Worm (Caenorhabditis elegans) whole organism, L3 larva: ENCODE measurements around the gene dpff-1.

Source experiments
- R02D3.7 ChIP-seq: fragments of 150-350 bp; optimal IDR thresholded peaks from 2 replicates; lab custom pipeline; 2014; ENCODE audit warnings: missing biosample characterization, missing genetic modification characterization
- ZK546.5 ChIP-seq: sonication (generic microtip); optimal IDR thresholded peaks from 2 replicates; lab custom pipeline; 2017; ENCODE audit warnings: missing biosample characterization, missing genetic modification characterization
- aly-2 ChIP-seq: fragments of 150-350 bp; optimal IDR thresholded peaks from 2 replicates; lab custom pipeline; 2014; ENCODE audit warnings: missing biosample characterization, missing genetic modification characterization
- ama-1 ChIP-seq: fragments of 150-350 bp; optimal IDR thresholded peaks from 2 replicates; lab custom pipeline; 2018
- ceh-28 ChIP-seq: fragments of 150-350 bp; optimal IDR thresholded peaks from 2 replicates; lab custom pipeline; 2014; ENCODE audit warnings: missing biosample characterization, missing genetic modification reagents, missing genetic modification characterization
- ceh-82 ChIP-seq: fragments of 150-350 bp; optimal IDR thresholded peaks from 2 replicates; lab custom pipeline; 2014; ENCODE audit warnings: missing biosample characterization, missing genetic modification characterization
- ceh-9 ChIP-seq: sonication (generic microtip); optimal IDR thresholded peaks from 2 replicates; lab custom pipeline; 2018; ENCODE audit warnings: missing biosample characterization, missing genetic modification characterization
- egl-27 ChIP-seq: sonication (generic microtip); optimal IDR thresholded peaks from 4 replicates; lab custom pipeline; 2017; ENCODE audit warnings: missing biosample characterization, missing genetic modification reagents, missing genetic modification characterization
- egl-5 ChIP-seq: fragments of 150-350 bp; optimal IDR thresholded peaks from 2 replicates; lab custom pipeline; 2017; ENCODE audit warnings: missing biosample characterization, missing genetic modification reagents, missing genetic modification characterization, inconsistent platforms
- elt-2 ChIP-seq: sonication (generic microtip); optimal IDR thresholded peaks from 2 replicates; lab custom pipeline; 2016; ENCODE audit warnings: missing genetic modification reagents, mild to moderate bottlenecking, missing genetic modification characterization, missing compliant biosample characterization
- fkh-10 ChIP-seq: sonication (generic microtip); optimal IDR thresholded peaks from 2 replicates; lab custom pipeline; 2017; ENCODE audit warnings: missing biosample characterization, missing genetic modification reagents, missing genetic modification characterization
- fkh-2 ChIP-seq: fragments of 150-350 bp; optimal IDR thresholded peaks from 2 replicates; lab custom pipeline; 2014; ENCODE audit warnings: missing biosample characterization, missing genetic modification reagents, missing genetic modification characterization
- hmg-11 ChIP-seq: sonication (generic microtip); optimal IDR thresholded peaks from 2 replicates; lab custom pipeline; 2016; ENCODE audit warnings: missing genetic modification characterization, missing compliant biosample characterization
- jun-1 ChIP-seq: fragments of 150-350 bp; optimal IDR thresholded peaks from 2 replicates; lab custom pipeline; 2014; ENCODE audit warnings: missing biosample characterization, missing genetic modification reagents, missing genetic modification characterization
- lin-15B ChIP-seq: fragments of 150-350 bp; optimal IDR thresholded peaks from 2 replicates; lab custom pipeline; 2014; ENCODE audit warnings: missing biosample characterization, missing genetic modification characterization
- lin-39 ChIP-seq: fragments of 150-350 bp; optimal IDR thresholded peaks from 2 replicates; lab custom pipeline; 2018; ENCODE audit warnings: missing biosample characterization, missing genetic modification reagents, missing genetic modification characterization
- lsy-12 ChIP-seq: sonication (generic microtip); optimal IDR thresholded peaks from 2 replicates; lab custom pipeline; 2016; ENCODE audit warnings: mild to moderate bottlenecking, missing genetic modification characterization, missing compliant biosample characterization
- mdl-1 ChIP-seq: fragments of 150-350 bp; optimal IDR thresholded peaks from 2 replicates; lab custom pipeline; 2014; ENCODE audit warnings: missing biosample characterization, missing genetic modification characterization
- mml-1 ChIP-seq: fragments of 150-350 bp; sonication (generic microtip); optimal IDR thresholded peaks from 3 replicates; lab custom pipeline; 2014; ENCODE audit warnings: missing biosample characterization, missing genetic modification characterization
- nfya-1 ChIP-seq: sonication (generic microtip); optimal IDR thresholded peaks from 2 replicates; lab custom pipeline; 2017; ENCODE audit warnings: missing genetic modification characterization, mild to moderate bottlenecking, missing compliant biosample characterization, antibody characterized with exemption, moderate library complexity; ENCODE audit not compliant: insufficient read depth
- nhr-11 ChIP-seq: fragments of 150-350 bp; optimal IDR thresholded peaks from 2 replicates; lab custom pipeline; 2014; ENCODE audit warnings: missing biosample characterization, missing genetic modification characterization
- nhr-12 ChIP-seq: fragments of 150-350 bp; optimal IDR thresholded peaks from 2 replicates; lab custom pipeline; 2014; ENCODE audit warnings: missing biosample characterization, missing genetic modification characterization
- nhr-23 ChIP-seq: fragments of 150-350 bp; optimal IDR thresholded peaks from 2 replicates; lab custom pipeline; 2014; ENCODE audit warnings: missing biosample characterization, missing genetic modification reagents, missing genetic modification characterization
- nhr-237 ChIP-seq: fragments of 150-350 bp; optimal IDR thresholded peaks from 2 replicates; lab custom pipeline; 2014; ENCODE audit warnings: missing biosample characterization, missing genetic modification characterization
- nhr-25 ChIP-seq: sonication (generic microtip); optimal IDR thresholded peaks from 2 replicates; lab custom pipeline; 2017; ENCODE audit warnings: missing biosample characterization, missing genetic modification characterization
- nhr-28 ChIP-seq: fragments of 150-350 bp; optimal IDR thresholded peaks from 2 replicates; lab custom pipeline; 2014; ENCODE audit warnings: missing biosample characterization, missing genetic modification characterization
- nhr-43 ChIP-seq: sonication (generic microtip); optimal IDR thresholded peaks from 2 replicates; lab custom pipeline; 2016; ENCODE audit warnings: mild to moderate bottlenecking, missing genetic modification characterization, missing compliant biosample characterization; ENCODE audit not compliant: poor library complexity, severe bottlenecking
- nhr-67 ChIP-seq: fragments of 150-350 bp; optimal IDR thresholded peaks from 2 replicates; lab custom pipeline; 2014; ENCODE audit warnings: missing biosample characterization, missing genetic modification characterization
- nhr-77 ChIP-seq: fragments of 150-350 bp; optimal IDR thresholded peaks from 2 replicates; lab custom pipeline; 2014; ENCODE audit warnings: missing biosample characterization, missing genetic modification characterization
- pha-4 ChIP-seq: fragments of 150-350 bp; optimal IDR thresholded peaks from 2 replicates; lab custom pipeline; 2014; ENCODE audit warnings: missing biosample characterization, missing genetic modification reagents, missing genetic modification characterization
- pqm-1 ChIP-seq: fragments of 150-350 bp; optimal IDR thresholded peaks from 2 replicates; lab custom pipeline; 2017; ENCODE audit warnings: missing biosample characterization, missing genetic modification characterization, inconsistent platforms
- sea-2 ChIP-seq: fragments of 150-350 bp; sonication (generic microtip); optimal IDR thresholded peaks from 4 replicates; lab custom pipeline; 2014; ENCODE audit warnings: missing biosample characterization, missing genetic modification reagents, missing genetic modification characterization
- snpc-4 ChIP-seq: fragments of 150-350 bp; optimal IDR thresholded peaks from 2 replicates; lab custom pipeline; 2014; ENCODE audit warnings: missing biosample characterization, missing genetic modification characterization
- tbx-2 ChIP-seq: sonication (generic microtip); optimal IDR thresholded peaks from 2 replicates; lab custom pipeline; 2016; ENCODE audit warnings: mild to moderate bottlenecking, missing genetic modification characterization, missing compliant biosample characterization
- unc-39 ChIP-seq: sonication (generic microtip); optimal IDR thresholded peaks from 4 replicates; lab custom pipeline; 2017; ENCODE audit warnings: missing biosample characterization, missing genetic modification characterization
- zag-1 ChIP-seq: fragments of 150-350 bp; optimal IDR thresholded peaks from 2 replicates; lab custom pipeline; 2014; ENCODE audit warnings: missing biosample characterization, missing genetic modification characterization
- ztf-11 ChIP-seq: fragments of 150-350 bp; optimal IDR thresholded peaks from 2 replicates; lab custom pipeline; 2014; ENCODE audit warnings: missing biosample characterization, missing genetic modification characterization

dpff-1 gene

DNA sequence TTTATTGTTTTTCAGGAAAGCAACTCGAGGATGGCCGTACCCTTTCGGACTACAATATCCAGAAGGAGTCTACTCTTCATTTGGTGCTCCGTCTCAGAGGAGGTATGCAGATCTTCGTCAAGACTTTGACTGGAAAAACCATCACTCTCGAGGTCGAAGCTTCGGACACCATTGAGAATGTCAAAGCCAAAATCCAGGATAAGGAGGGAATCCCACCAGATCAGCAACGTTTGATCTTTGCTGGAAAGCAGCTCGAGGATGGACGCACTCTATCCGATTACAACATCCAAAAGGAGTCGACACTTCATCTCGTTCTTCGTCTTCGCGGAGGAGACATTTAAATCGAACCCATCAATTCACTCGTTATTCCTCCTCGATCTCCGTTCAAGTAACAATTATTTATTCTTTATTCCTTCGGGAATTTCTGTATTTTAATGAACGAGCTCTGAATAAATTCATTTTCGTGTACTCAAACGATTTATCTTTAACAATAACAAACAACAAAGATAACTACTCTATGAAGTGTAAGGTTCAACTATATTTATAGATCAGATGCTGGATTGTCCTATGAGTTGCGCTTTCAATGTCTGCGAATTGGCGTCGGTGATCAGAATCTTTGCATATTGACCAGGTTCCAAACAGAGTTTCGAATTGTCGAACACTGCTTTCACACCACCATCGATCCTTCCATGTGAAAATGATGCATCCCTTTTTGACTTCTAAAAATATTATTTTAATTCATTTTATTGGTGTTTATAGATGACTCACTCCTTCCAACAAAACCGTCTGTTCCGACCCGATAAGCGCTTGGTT is 37.4 kb upstream of the dpff-1 start (continued):
- TF ChIP-seq zag-1 (tag; lab: Kevin White, UChicago) (no peak), nhr-28 (tag; lab: Kevin White, UChicago) (no peak), sea-2 (GFP tag; lab: Kevin White, UChicago) (no peak), ceh-28 (tag; lab: Kevin White, UChicago) (no peak), lin-39 (tag; lab: Kevin White, UChicago) (no peak), hmg-11 (tag; lab: Kevin White, UChicago) (peak; percentile 16), mml-1 (tag; lab: Kevin White, UChicago) (no peak), lin-15B (tag; lab: Kevin White, UChicago) (no peak), nhr-43 (tag; lab: Kevin White, UChicago) (peak; percentile 92)

- peak; percentile 90 for TF ChIP-seq ama-1 (lab: Kevin White, UChicago)
- no peak for TF ChIP-seq nhr-12 (tag; lab: Kevin White, UChicago)
- TF ChIP-seq snpc-4 (tag; lab: Kevin White, UChicago) = no peak
- no peak for TF ChIP-seq ztf-11 (tag; lab: Kevin White, UChicago)
Observed at ce11 chrIII:5942104-5942503, 36.0 kb upstream of the dpff-1 start.

- TF ChIP-seq aly-2 (tag; lab: Kevin White, UChicago) (peak; percentile 2), hmg-11 (tag; lab: Kevin White, UChicago) (peak; percentile 61), lin-39 (tag; lab: Kevin White, UChicago) (peak; percentile 95), nhr-12 (tag; lab: Kevin White, UChicago) (no peak), R02D3.7 (tag; lab: Kevin White, UChicago) (peak; percentile 30), nhr-237 (tag; lab: Kevin White, UChicago) (no peak), ceh-28 (tag; lab: Kevin White, UChicago) (peak; percentile 87), ceh-82 (tag; lab: Kevin White, UChicago) (no peak), nhr-23 (tag; lab: Kevin White, UChicago) (peak; percentile 63), nfya-1 (tag; lab: Kevin White, UChicago) (peak; percentile 78), egl-5 (tag; lab: Kevin White, UChicago) (peak; percentile 76), pha-4 (tag; lab: Kevin White, UChicago) (no peak), sea-2 (GFP tag; lab: Kevin White, UChicago) (peak; percentile 76), ama-1 (lab: Kevin White, UChicago) (peak; percentile 97), lin-15B (tag; lab: Kevin White, UChicago) (no peak), ztf-11 (tag; lab: Kevin White, UChicago) (no peak), mdl-1 (tag; lab: Kevin White, UChicago) (peak; percentile 78), fkh-10 (GFP tag; lab: Kevin White, UChicago) (peak; percentile 78), lsy-12 (tag; lab: Kevin White, UChicago) (peak; percentile 3), unc-39 (no peak), elt-2 (tag; lab: Kevin White, UChicago) (peak; percentile 52), pqm-1 (tag; lab: Kevin White, UChicago) (peak; percentile 21), nhr-28 (tag; lab: Kevin White, UChicago) (no peak), tbx-2 (peak; percentile 12), nhr-77 (tag; lab: Kevin White, UChicago) (no peak), nhr-11 (peak; percentile 31), nhr-25 (peak; percentile 78), jun-1 (tag; lab: Kevin White, UChicago) (peak; percentile 20)
- TF ChIP-seq, all 47 proteins: peak for 19
Observed at ce11 chrIII:5940525-5940974, 34.4 kb upstream of the dpff-1 start.

ce11 chrIII:5939453-5940296 is 33.5 kb upstream of the dpff-1 start, which contains the start of gene ubq-1:
Gene ubq-1 (plus strand): TSS chrIII:5940254.
- TF ChIP-seq nhr-67 (no peak), egl-27 (tag; lab: Kevin White, UChicago) (peak; percentile 15), nhr-11 (no peak), ceh-9 (tag; lab: Kevin White, UChicago) (no peak), ceh-82 (tag; lab: Kevin White, UChicago) (peak; percentile 15), nhr-23 (tag; lab: Kevin White, UChicago) (peak; percentile 7), nfya-1 (tag; lab: Kevin White, UChicago) (peak; percentile 24), hmg-11 (tag; lab: Kevin White, UChicago) (peak; percentile 28), nhr-25 (peak; percentile 64), fkh-2 (no peak), elt-2 (tag; lab: Kevin White, UChicago) (peak; percentile 15), ama-1 (lab: Kevin White, UChicago) (peak; percentile 59), pha-4 (tag; lab: Kevin White, UChicago) (peak; percentile 61), ZK546.5 (tag; lab: Kevin White, UChicago) (no peak)
